Worm (Caenorhabditis elegans) whole organism, L4 larva: ENCODE results near the gene srx-46.
A peak's percentile ranks its signal among the peaks of the same experiment; 100 is the strongest.

ENCODE experiments used
- dmd-8 ChIP-seq: fragments of 200-800 bp; sonication (Bioruptor generic); IDR thresholded peaks from 2 replicates; pipeline ENCODE4 v1.3.6; 2022; ENCODE audit warnings: missing genetic modification characterization, missing compliant biosample characterization
- dpl-1 ChIP-seq: fragments of 150-350 bp; optimal IDR thresholded peaks from 2 replicates; lab custom pipeline; 2014; ENCODE audit warnings: missing biosample characterization, missing genetic modification reagents, missing genetic modification characterization
- fkh-10 ChIP-seq: fragments of 150-350 bp; optimal IDR thresholded peaks from 2 replicates; lab custom pipeline; 2014; ENCODE audit warnings: missing biosample characterization, missing genetic modification reagents, missing genetic modification characterization
- hmg-1.1 ChIP-seq: fragments of 200-800 bp; sonication (Bioruptor generic); IDR thresholded peaks from 2 replicates; pipeline ENCODE4 v1.3.6; 2022; ENCODE audit warnings: missing genetic modification reagents, missing genetic modification characterization, missing compliant biosample characterization
- nhr-76 ChIP-seq: fragments of 150-350 bp; optimal IDR thresholded peaks from 2 replicates; lab custom pipeline; 2014; ENCODE audit warnings: missing biosample characterization, missing genetic modification characterization
- pha-4 ChIP-seq, 2 experiments: fragments of 150-350 bp in 1 of 2; fragments of 200-800 bp in 1 of 2; sonication (Bioruptor generic) in 1 of 2; IDR thresholded peaks in 1 of 2; optimal IDR thresholded peaks in 1 of 2; 2 replicates each; pipeline versions ENCODE4 v1.3.6 to Lab custom; 2014 to 2022; ENCODE audit warnings: missing genetic modification characterization in 2 of 2, missing genetic modification reagents in 2 of 2, missing biosample characterization in 1 of 2, missing compliant biosample characterization in 1 of 2
- skn-1 ChIP-seq: fragments of 150-350 bp; optimal IDR thresholded peaks from 2 replicates; lab custom pipeline; 2014; ENCODE audit warnings: missing biosample characterization, missing genetic modification characterization
- spr-1 ChIP-seq: sonication (generic microtip); optimal IDR thresholded peaks from 2 replicates; lab custom pipeline; 2016; ENCODE audit warnings: mild to moderate bottlenecking, missing genetic modification characterization, missing compliant biosample characterization
- unc-62 ChIP-seq, 3 experiments: fragments of 150-350 bp in 1 of 3; sonication (generic microtip); optimal IDR thresholded peaks in 2 of 3; peaks in 1 of 3; 1 replicate in 1 of 3; 2 replicates in 2 of 3; lab custom pipeline; 2014 to 2017; ENCODE audit warnings: missing biosample characterization in 3 of 3, missing genetic modification characterization in 3 of 3, missing genetic modification reagents in 3 of 3, missing genotype in 1 of 3
- zip-11 ChIP-seq: fragments of 200-800 bp; sonication (Bioruptor generic); IDR thresholded peaks from 2 replicates; pipeline ENCODE4 v1.3.6; 2022; ENCODE audit warnings: missing genetic modification characterization, missing compliant biosample characterization
- ztf-11 ChIP-seq: fragments of 150-350 bp; optimal IDR thresholded peaks from 2 replicates; lab custom pipeline; 2014; ENCODE audit warnings: missing biosample characterization, missing genetic modification characterization

ce11 chrV:9318046-9318445, 35.0 kb upstream of the srx-46 start, which contains the start of gene kvs-3:
- no peak for TF ChIP-seq skn-1
- TF ChIP-seq dmd-8 = peak; percentile 99
- peak; percentile 4 for TF ChIP-seq dpl-1 (GFP tag; lab: Kevin White, UChicago)
- TF ChIP-seq nhr-76 (tag; lab: Kevin White, UChicago) = no peak
- TF ChIP-seq ztf-11 (tag; lab: Kevin White, UChicago) = no peak
- TF ChIP-seq spr-1 (tag; lab: Kevin White, UChicago) = peak; percentile 74
- peak; percentile 91 for TF ChIP-seq hmg-1.1 (GFP tag; lab: Robert Waterston, UW)
- peak; percentile 95 for TF ChIP-seq pha-4 (GFP tag; IDR thresholded peaks at IDR 0.05; lab: Robert Waterston, UW)
- TF ChIP-seq pha-4 (tag; optimal IDR thresholded peaks at IDR 0.05; lab: Kevin White, UChicago) = no peak
- TF ChIP-seq fkh-10 = no peak
- TF ChIP-seq unc-62 (GFP tag; optimal IDR thresholded peaks at IDR 0.05 in 1 of 2; lab: Kevin White, UChicago) = peak in 1 of 2 experiments; percentile 84
- TF ChIP-seq unc-62 (tag; optimal IDR thresholded peaks at IDR 0.05; lab: Kevin White, UChicago) = no peak
- TF ChIP-seq zip-11 (GFP tag; lab: Robert Waterston, UW) = peak; percentile 82; the same call in 1 of the 2 replicates
